Worm (Caenorhabditis elegans) whole organism, late embryonic: Measurements from ENCODE around the gene sdpn-1.

Experiments
- C08G9.2 ChIP-seq: sonication (generic microtip); optimal IDR thresholded peaks from 2 replicates; lab custom pipeline; 2016; ENCODE audit warnings: mild to moderate bottlenecking, missing genetic modification characterization, moderate library complexity, missing compliant biosample characterization
- F13H6.1 ChIP-seq: sonication (generic microtip); optimal IDR thresholded peaks from 2 replicates; lab custom pipeline; 2016; ENCODE audit warnings: missing genetic modification characterization, missing compliant biosample characterization
- ahr-1 ChIP-seq: sonication (generic microtip); optimal IDR thresholded peaks from 2 replicates; lab custom pipeline; 2016; ENCODE audit warnings: missing genetic modification characterization, missing compliant biosample characterization
- ceh-30 ChIP-seq: fragments of 150-350 bp; optimal IDR thresholded peaks from 2 replicates; lab custom pipeline; 2014; ENCODE audit warnings: missing biosample characterization, missing genetic modification characterization
- ceh-9 ChIP-seq: sonication (generic microtip); optimal IDR thresholded peaks from 2 replicates; lab custom pipeline; 2016; ENCODE audit warnings: mild to moderate bottlenecking, missing genetic modification characterization, inconsistent platforms, missing compliant biosample characterization
- dve-1 ChIP-seq: sonication (generic microtip); optimal IDR thresholded peaks from 2 replicates; lab custom pipeline; 2017; ENCODE audit warnings: antibody characterized with exemption, mild to moderate bottlenecking, missing genetic modification characterization, missing compliant biosample characterization
- elt-2 ChIP-seq: sonication (generic microtip); optimal IDR thresholded peaks from 2 replicates; lab custom pipeline; 2016; ENCODE audit warnings: missing genetic modification reagents, missing genetic modification characterization, missing compliant biosample characterization
- elt-4 ChIP-seq: sonication (generic microtip); optimal IDR thresholded peaks from 2 replicates; lab custom pipeline; 2016; ENCODE audit warnings: missing genetic modification characterization, missing compliant biosample characterization
- hlh-30 ChIP-seq: sonication (generic microtip); optimal IDR thresholded peaks from 2 replicates; lab custom pipeline; 2017; ENCODE audit warnings: antibody characterized with exemption, missing genetic modification characterization, missing compliant biosample characterization; ENCODE audit not compliant: insufficient read depth
- nfya-1 ChIP-seq: sonication (generic microtip); optimal IDR thresholded peaks from 2 replicates; lab custom pipeline; 2017; ENCODE audit warnings: missing genetic modification characterization, mild to moderate bottlenecking, missing compliant biosample characterization, antibody characterized with exemption, moderate library complexity
- pag-3 ChIP-seq: sonication (generic microtip); optimal IDR thresholded peaks from 2 replicates; lab custom pipeline; 2016; ENCODE audit warnings: missing compliant biosample characterization, missing genetic modification characterization, borderline replicate concordance
- tbx-2 ChIP-seq: sonication (generic microtip); optimal IDR thresholded peaks from 2 replicates; lab custom pipeline; 2016; ENCODE audit warnings: missing genetic modification characterization, missing compliant biosample characterization

- TF ChIP-seq pag-3 (tag; lab: Kevin White, UChicago) (no peak), nfya-1 (tag; lab: Kevin White, UChicago) (no peak), C08G9.2 (tag; lab: Kevin White, UChicago) (no peak), hlh-30 (tag; lab: Kevin White, UChicago) (no peak), ceh-9 (tag; lab: Kevin White, UChicago) (no peak), dve-1 (tag; lab: Kevin White, UChicago) (no peak), F13H6.1 (tag; lab: Kevin White, UChicago) (no peak), elt-4 (tag; lab: Kevin White, UChicago) (no peak), ceh-30 (tag; lab: Kevin White, UChicago) (no peak), tbx-2 (tag; lab: Kevin White, UChicago) (no peak), ahr-1 (tag; lab: Kevin White, UChicago) (no peak), elt-2 (no peak)
Observed at ce11 chrX:7942675-7943074, 55.4 kb downstream of the sdpn-1 start.
